Fruit fly (Drosophila melanogaster): ENCODE results near the gene croc.

croc gene

DNA sequence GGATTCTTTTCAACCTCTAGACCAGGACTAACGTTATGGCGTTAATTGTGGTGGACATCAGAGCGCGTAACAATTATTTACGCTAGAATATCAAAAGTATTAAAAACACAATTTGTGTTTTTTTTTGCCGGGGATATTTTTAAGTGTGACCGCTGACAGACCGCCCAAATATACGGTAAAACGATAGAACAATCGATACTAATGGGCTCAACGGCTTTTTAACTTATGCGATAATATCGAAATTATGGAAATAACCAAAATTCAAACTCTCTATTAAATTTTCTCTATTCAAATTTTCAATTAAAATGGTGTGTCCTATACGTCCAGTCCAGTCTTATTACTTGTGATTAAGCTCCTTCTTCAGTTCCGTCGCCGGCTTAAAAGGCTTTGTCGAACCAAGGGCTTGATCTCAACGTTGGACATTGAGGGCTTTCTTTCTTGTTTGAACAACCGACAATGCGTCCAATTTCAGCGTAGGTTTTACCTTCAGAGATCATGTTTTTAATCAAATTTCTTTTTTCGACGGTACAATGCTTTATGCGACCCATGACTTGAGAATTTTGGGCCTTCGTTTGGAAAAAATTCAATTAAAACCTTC lies 35.0 kb downstream of the croc start, which contains the start of gene CG5664 (continued):
- TF ChIP-seq CG12659 (GFP tag; optimal IDR thresholded peaks at IDR 0.05) (peak; percentile 28), CG8359 (GFP tag; optimal IDR thresholded peaks at IDR 0.05; ENCODE audit: borderline replicate concordance) (no peak), CG2129 (GFP tag; IDR thresholded peaks at IDR 0.05; ENCODE audit: partially characterized antibody) (peak; percentile 67), CG4360 (GFP tag; IDR thresholded peaks at IDR 0.05) (no peak), ac (GFP tag; optimal IDR thresholded peaks at IDR 0.05) (no peak), CG16813 (GFP tag; IDR thresholded peaks at IDR 0.05; ENCODE audit: partially characterized antibody) (peak; percentile 81), CG3726 (GFP tag; IDR thresholded peaks at IDR 0.05) (no peak), pzg (GFP tag; optimal IDR thresholded peaks at IDR 0.05) (peak; percentile 56), nerfin-2 (GFP tag; IDR thresholded peaks at IDR 0.05; ENCODE audit: partially characterized antibody) (peak; percentile 35; the same call in 1 of the 2 replicates), CG4820 (GFP tag; optimal IDR thresholded peaks at IDR 0.05) (no peak), Ets65A (GFP tag) (peak; percentile 78), CG11398 (GFP tag; optimal IDR thresholded peaks at IDR 0.05) (no peak), CG6854 (GFP tag; optimal IDR thresholded peaks at IDR 0.05) (no peak), pho (GFP tag; optimal IDR thresholded peaks at IDR 0.05) (no peak), CG2116 (GFP tag; optimal IDR thresholded peaks at IDR 0.05) (peak; percentile 40), Bteb2 (GFP tag; optimal IDR thresholded peaks at IDR 0.05) (no peak), CG2889 (GFP tag; IDR thresholded peaks at IDR 0.05) (no peak), Hmx (GFP tag; optimal IDR thresholded peaks at IDR 0.05) (no peak), CG14014 (GFP tag; IDR thresholded peaks at IDR 0.05) (no peak), CG4617 (GFP tag; optimal IDR thresholded peaks at IDR 0.05; ENCODE audit: borderline replicate concordance) (peak; percentile 27), nmo (GFP tag; optimal IDR thresholded peaks at IDR 0.05) (peak; percentile 7), YL-1 (GFP tag; optimal IDR thresholded peaks at IDR 0.05) (peak; percentile 5), CG31224 (GFP tag; IDR thresholded peaks at IDR 0.05) (no peak), CG10267 (tag; optimal IDR thresholded peaks at IDR 0.05) (peak; percentile 45), Myb (GFP tag; optimal IDR thresholded peaks at IDR 0.05) (peak; percentile 95), CG9876 (GFP tag; optimal IDR thresholded peaks at IDR 0.05) (no peak), crp (GFP tag; optimal IDR thresholded peaks at IDR 0.05) (no peak), cad (GFP tag; optimal IDR thresholded peaks at IDR 0.05) (no peak), pita (GFP tag; optimal IDR thresholded peaks at IDR 0.05) (no peak), Fer3 (tag; optimal IDR thresholded peaks at IDR 0.05) (no peak), CG11696 (GFP tag; IDR thresholded peaks at IDR 0.05) (no peak), schlank (tag; optimal IDR thresholded peaks at IDR 0.05) (no peak), CG15514 (GFP tag; optimal IDR thresholded peaks at IDR 0.05) (peak; percentile 61), CG42726 (GFP tag; IDR thresholded peaks at IDR 0.05; ENCODE audit: partially characterized antibody) (peak; percentile 73), sna (GFP tag; IDR thresholded peaks at IDR 0.05; ENCODE audit: partially characterized antibody) (peak; percentile 85), zen2 (GFP tag; IDR thresholded peaks at IDR 0.05; ENCODE audit: partially characterized antibody) (peak; percentile 79), chinmo (GFP tag; IDR thresholded peaks at IDR 0.05; ENCODE audit: partially characterized antibody) (0 out of 4 replicates have a peak, but pooled peaks have one; percentile 66), amos (GFP tag; IDR thresholded peaks at IDR 0.05; ENCODE audit: partially characterized antibody) (peak; percentile 85), Atf6 (GFP tag; IDR thresholded peaks at IDR 0.05) (no peak), Dp (GFP tag; optimal IDR thresholded peaks at IDR 0.05) (peak; percentile 79), cas (GFP tag; IDR thresholded peaks at IDR 0.05) (no peak), CG3847 (GFP tag; IDR thresholded peaks at IDR 0.05) (0 out of 2 replicates have a peak, but pooled peaks have one; percentile 26), zfh2 (GFP tag; optimal IDR thresholded peaks at IDR 0.05) (no peak), Doc2 (GFP tag; IDR thresholded peaks at IDR 0.05) (no peak), oc (tag; optimal IDR thresholded peaks at IDR 0.05) (no peak), CG11247 (GFP tag; IDR thresholded peaks at IDR 0.05) (no peak), exex (tag; optimal IDR thresholded peaks at IDR 0.05) (no peak), CG33213 (GFP tag; optimal IDR thresholded peaks at IDR 0.05) (peak; percentile 7), tna (GFP tag; IDR thresholded peaks at IDR 0.05; ENCODE audit: partially characterized antibody) (peak; percentile 68)
